Worm (Caenorhabditis elegans) whole organism, L3 larva: Measurements from ENCODE around the gene srb-3.

Source experiments
- R02D3.7 ChIP-seq: fragments of 150-350 bp; optimal IDR thresholded peaks from 2 replicates; lab custom pipeline; 2014; ENCODE audit warnings: missing biosample characterization, missing genetic modification characterization
- ama-1 ChIP-seq: fragments of 150-350 bp; optimal IDR thresholded peaks from 2 replicates; lab custom pipeline; 2018
- ceh-16 ChIP-seq: sonication (generic microtip); optimal IDR thresholded peaks from 2 replicates; lab custom pipeline; 2017; ENCODE audit warnings: missing biosample characterization, missing genetic modification characterization
- ceh-28 ChIP-seq: fragments of 150-350 bp; optimal IDR thresholded peaks from 2 replicates; lab custom pipeline; 2014; ENCODE audit warnings: missing biosample characterization, missing genetic modification reagents, missing genetic modification characterization
- ceh-82 ChIP-seq: fragments of 150-350 bp; optimal IDR thresholded peaks from 2 replicates; lab custom pipeline; 2014; ENCODE audit warnings: missing biosample characterization, missing genetic modification characterization
- ceh-9 ChIP-seq: sonication (generic microtip); optimal IDR thresholded peaks from 2 replicates; lab custom pipeline; 2018; ENCODE audit warnings: missing biosample characterization, missing genetic modification characterization
- daf-12 ChIP-seq: fragments of 150-350 bp; optimal IDR thresholded peaks from 2 replicates; lab custom pipeline; 2014; ENCODE audit warnings: missing biosample characterization, missing genetic modification reagents, missing genetic modification characterization
- egl-5 ChIP-seq: fragments of 150-350 bp; optimal IDR thresholded peaks from 2 replicates; lab custom pipeline; 2017; ENCODE audit warnings: missing biosample characterization, missing genetic modification reagents, missing genetic modification characterization, inconsistent platforms
- elt-1 ChIP-seq: fragments of 150-350 bp; optimal IDR thresholded peaks from 2 replicates; lab custom pipeline; 2014; ENCODE audit warnings: missing biosample characterization, missing genetic modification characterization
- elt-2 ChIP-seq: sonication (generic microtip); optimal IDR thresholded peaks from 2 replicates; lab custom pipeline; 2016; ENCODE audit warnings: missing genetic modification reagents, mild to moderate bottlenecking, missing genetic modification characterization, missing compliant biosample characterization
- elt-3 ChIP-seq, 3 experiments: fragments of 150-350 bp in 1 of 3; sonication (generic microtip) in 2 of 3; optimal IDR thresholded peaks; 2 replicates in 2 of 3; 4 replicates in 1 of 3; lab custom pipeline; 2014 to 2017; ENCODE audit warnings: missing biosample characterization in 3 of 3, missing genetic modification characterization in 3 of 3
- fos-1 ChIP-seq: fragments of 150-350 bp; optimal IDR thresholded peaks from 2 replicates; lab custom pipeline; 2014; ENCODE audit warnings: missing biosample characterization, missing genetic modification characterization
- lin-15B ChIP-seq: fragments of 150-350 bp; optimal IDR thresholded peaks from 2 replicates; lab custom pipeline; 2014; ENCODE audit warnings: missing biosample characterization, missing genetic modification characterization
- lin-39 ChIP-seq: fragments of 150-350 bp; optimal IDR thresholded peaks from 2 replicates; lab custom pipeline; 2018; ENCODE audit warnings: missing biosample characterization, missing genetic modification reagents, missing genetic modification characterization
- mdl-1 ChIP-seq: fragments of 150-350 bp; optimal IDR thresholded peaks from 2 replicates; lab custom pipeline; 2014; ENCODE audit warnings: missing biosample characterization, missing genetic modification characterization
- mml-1 ChIP-seq: fragments of 150-350 bp; sonication (generic microtip); optimal IDR thresholded peaks from 3 replicates; lab custom pipeline; 2014; ENCODE audit warnings: missing biosample characterization, missing genetic modification characterization
- nfya-1 ChIP-seq: sonication (generic microtip); optimal IDR thresholded peaks from 2 replicates; lab custom pipeline; 2017; ENCODE audit warnings: missing genetic modification characterization, mild to moderate bottlenecking, missing compliant biosample characterization, antibody characterized with exemption, moderate library complexity; ENCODE audit not compliant: insufficient read depth
- nhr-11 ChIP-seq: fragments of 150-350 bp; optimal IDR thresholded peaks from 2 replicates; lab custom pipeline; 2014; ENCODE audit warnings: missing biosample characterization, missing genetic modification characterization
- nhr-12 ChIP-seq: fragments of 150-350 bp; optimal IDR thresholded peaks from 2 replicates; lab custom pipeline; 2014; ENCODE audit warnings: missing biosample characterization, missing genetic modification characterization
- nhr-23 ChIP-seq: fragments of 150-350 bp; optimal IDR thresholded peaks from 2 replicates; lab custom pipeline; 2014; ENCODE audit warnings: missing biosample characterization, missing genetic modification reagents, missing genetic modification characterization
- nhr-237 ChIP-seq: fragments of 150-350 bp; optimal IDR thresholded peaks from 2 replicates; lab custom pipeline; 2014; ENCODE audit warnings: missing biosample characterization, missing genetic modification characterization
- nhr-28 ChIP-seq: fragments of 150-350 bp; optimal IDR thresholded peaks from 2 replicates; lab custom pipeline; 2014; ENCODE audit warnings: missing biosample characterization, missing genetic modification characterization
- nhr-43 ChIP-seq: sonication (generic microtip); optimal IDR thresholded peaks from 2 replicates; lab custom pipeline; 2016; ENCODE audit warnings: mild to moderate bottlenecking, missing genetic modification characterization, missing compliant biosample characterization; ENCODE audit not compliant: poor library complexity, severe bottlenecking
- nhr-67 ChIP-seq: fragments of 150-350 bp; optimal IDR thresholded peaks from 2 replicates; lab custom pipeline; 2014; ENCODE audit warnings: missing biosample characterization, missing genetic modification characterization
- nhr-77 ChIP-seq: fragments of 150-350 bp; optimal IDR thresholded peaks from 2 replicates; lab custom pipeline; 2014; ENCODE audit warnings: missing biosample characterization, missing genetic modification characterization
- pha-4 ChIP-seq: fragments of 150-350 bp; optimal IDR thresholded peaks from 2 replicates; lab custom pipeline; 2014; ENCODE audit warnings: missing biosample characterization, missing genetic modification reagents, missing genetic modification characterization
- pqm-1 ChIP-seq: fragments of 150-350 bp; optimal IDR thresholded peaks from 2 replicates; lab custom pipeline; 2017; ENCODE audit warnings: missing biosample characterization, missing genetic modification characterization, inconsistent platforms
- sea-2 ChIP-seq: fragments of 150-350 bp; sonication (generic microtip); optimal IDR thresholded peaks from 4 replicates; lab custom pipeline; 2014; ENCODE audit warnings: missing biosample characterization, missing genetic modification reagents, missing genetic modification characterization
- skn-1 ChIP-seq: fragments of 150-350 bp; optimal IDR thresholded peaks from 2 replicates; lab custom pipeline; 2014; ENCODE audit warnings: missing biosample characterization, missing genetic modification characterization
- snpc-4 ChIP-seq: fragments of 150-350 bp; optimal IDR thresholded peaks from 2 replicates; lab custom pipeline; 2014; ENCODE audit warnings: missing biosample characterization, missing genetic modification characterization
- unc-62 ChIP-seq: fragments of 150-350 bp; sonication (generic microtip); optimal IDR thresholded peaks from 4 replicates; lab custom pipeline; 2014; ENCODE audit warnings: missing biosample characterization, missing genetic modification reagents, missing genetic modification characterization
- zag-1 ChIP-seq: fragments of 150-350 bp; optimal IDR thresholded peaks from 2 replicates; lab custom pipeline; 2014; ENCODE audit warnings: missing biosample characterization, missing genetic modification characterization
- ztf-11 ChIP-seq: fragments of 150-350 bp; optimal IDR thresholded peaks from 2 replicates; lab custom pipeline; 2014; ENCODE audit warnings: missing biosample characterization, missing genetic modification characterization
- ztf-4 ChIP-seq: fragments of 150-350 bp; optimal IDR thresholded peaks from 2 replicates; lab custom pipeline; 2014; ENCODE audit warnings: missing biosample characterization, missing genetic modification characterization

The srb-3 gene

ce11 chrII:5136296-5136767, 30.3 kb downstream of the srb-3 start, which contains the start of gene F58A6.2:
Gene F58A6.2 (plus strand): TSS chrII:5136717.
- no peak for TF ChIP-seq daf-12
- TF ChIP-seq pha-4 (tag; lab: Kevin White, UChicago), result no peak
- no peak for TF ChIP-seq egl-5 (tag; lab: Kevin White, UChicago)
- TF ChIP-seq mml-1 (tag; lab: Kevin White, UChicago), result no peak
- TF ChIP-seq nhr-28 (tag; lab: Kevin White, UChicago), result no peak
- no peak for TF ChIP-seq nhr-23

- TF ChIP-seq elt-3 (tag; optimal IDR thresholded peaks at IDR 0.05; lab: Kevin White, UChicago) (no peak), elt-2 (tag; lab: Kevin White, UChicago) (no peak)
These were observed 34.8 kb downstream of the srb-3 start for ce11 chrII:5131800-5132199.

- TF ChIP-seq nhr-237 (tag; lab: Kevin White, UChicago) (no peak), elt-3 (tag; optimal IDR thresholded peaks at IDR 0.05; lab: Kevin White, UChicago) (no peak), nhr-77 (tag; lab: Kevin White, UChicago) (no peak), mdl-1 (tag; lab: Kevin White, UChicago) (no peak), ztf-4 (no peak), unc-62 (GFP tag; lab: Kevin White, UChicago) (no peak), nhr-67 (no peak), fos-1 (tag; lab: Kevin White, UChicago) (no peak), nhr-12 (no peak), egl-5 (tag; lab: Kevin White, UChicago) (no peak), zag-1 (tag; lab: Kevin White, UChicago) (no peak), snpc-4 (tag; lab: Kevin White, UChicago) (no peak), sea-2 (no peak), lin-39 (tag; lab: Kevin White, UChicago) (no peak), R02D3.7 (tag; lab: Kevin White, UChicago) (no peak), ceh-82 (tag; lab: Kevin White, UChicago) (no peak), ama-1 (lab: Kevin White, UChicago) (no peak), pqm-1 (tag; lab: Kevin White, UChicago) (no peak), nhr-28 (tag; lab: Kevin White, UChicago) (no peak), lin-15B (tag; lab: Kevin White, UChicago) (no peak)
These were observed 36.6 kb downstream of the srb-3 start, which contains the start of gene lgc-56 for ce11 chrII:5130081-5130480. Gene lgc-56 (plus strand): TSS chrII:5130381.

ce11 chrII:5120612-5121011, 46.0 kb downstream of the srb-3 start:
- TF ChIP-seq skn-1 (tag; lab: Kevin White, UChicago) (no peak), lin-39 (tag; lab: Kevin White, UChicago) (no peak), unc-62 (GFP tag; lab: Kevin White, UChicago) (peak; percentile 72), nhr-43 (tag; lab: Kevin White, UChicago) (no peak), nhr-11 (tag; lab: Kevin White, UChicago) (no peak), nhr-28 (tag; lab: Kevin White, UChicago) (no peak), ztf-11 (no peak)
- TF ChIP-seq, all 47 proteins: peak for 1

- TF ChIP-seq snpc-4 (tag; lab: Kevin White, UChicago), result no peak
- no peak for TF ChIP-seq lin-39 (tag; lab: Kevin White, UChicago)
- no peak for TF ChIP-seq ceh-28 (tag; lab: Kevin White, UChicago)
- no peak for TF ChIP-seq ceh-16 (tag; lab: Kevin White, UChicago)
- no peak for TF ChIP-seq zag-1 (tag; lab: Kevin White, UChicago)
- TF ChIP-seq daf-12, result no peak
- TF ChIP-seq ceh-9 (tag; lab: Kevin White, UChicago), result no peak
- TF ChIP-seq nhr-43 (tag; lab: Kevin White, UChicago), result no peak
- TF ChIP-seq elt-1, result no peak
- TF ChIP-seq ztf-11, result no peak
- no peak for TF ChIP-seq mml-1 (tag; lab: Kevin White, UChicago)
- TF ChIP-seq nfya-1 (tag; lab: Kevin White, UChicago), result no peak
These were observed 50.9 kb downstream of the srb-3 start, which contains the start of gene srsy-1 for ce11 chrII:5115733-5116132. Gene srsy-1 (plus strand): TSS chrII:5116033.
